Worm (Caenorhabditis elegans) whole organism, L4 larva: ENCODE results near the gene cyp-14A3.

Source experiments
- F26F4.8 ChIP-seq: fragments of 200-800 bp; sonication (Bioruptor generic); conservative IDR thresholded peaks from 2 replicates; pipeline ENCODE4 v1.3.6; 2022; ENCODE audit warnings: missing genetic modification characterization, missing compliant biosample characterization
- F49E8.2 ChIP-seq: sonication (generic microtip); optimal IDR thresholded peaks from 2 replicates; lab custom pipeline; 2016; ENCODE audit warnings: missing compliant biosample characterization, mild to moderate bottlenecking, missing genetic modification characterization, borderline replicate concordance
- R02D3.7 ChIP-seq: fragments of 150-350 bp; sonication (generic microtip); optimal IDR thresholded peaks from 3 replicates; lab custom pipeline; 2014; ENCODE audit warnings: missing biosample characterization, missing genetic modification characterization
- Y105C5A.15 ChIP-seq: fragments of 200-800 bp; sonication (Bioruptor generic); IDR thresholded peaks from 2 replicates; pipeline ENCODE4 v1.3.6; 2022; ENCODE audit warnings: missing genetic modification characterization, missing compliant biosample characterization
- Y5F2A.4 ChIP-seq: fragments of 200-800 bp; sonication (Bioruptor generic); optimal IDR thresholded peaks from 2 replicates; lab custom pipeline; 2018; ENCODE audit warnings: mild to moderate bottlenecking, missing genetic modification characterization, missing compliant biosample characterization
- ZK337.2 ChIP-seq: fragments of 200-800 bp; sonication (Bioruptor generic); IDR thresholded peaks from 2 replicates; pipeline ENCODE4 v1.3.6; 2022; ENCODE audit warnings: missing genetic modification reagents, missing genetic modification characterization, missing compliant biosample characterization
- aly-2 ChIP-seq: sonication (generic microtip); optimal IDR thresholded peaks from 2 replicates; lab custom pipeline; 2018; ENCODE audit warnings: missing biosample characterization, missing genetic modification characterization
- ama-1 ChIP-seq: fragments of 150-350 bp; optimal IDR thresholded peaks from 2 replicates; lab custom pipeline; 2014; ENCODE audit warnings: inconsistent platforms, mixed read lengths
- ceh-20 ChIP-seq: fragments of 200-800 bp; sonication (Bioruptor generic); IDR thresholded peaks from 2 replicates; pipeline ENCODE4 v1.3.6; 2022; ENCODE audit warnings: missing genetic modification reagents, missing genetic modification characterization, missing compliant biosample characterization
- ceh-82 ChIP-seq: sonication (generic microtip); optimal IDR thresholded peaks from 2 replicates; lab custom pipeline; 2017; ENCODE audit warnings: missing biosample characterization, missing genetic modification characterization
- ces-1 ChIP-seq: fragments of 150-350 bp; sonication (generic microtip); optimal IDR thresholded peaks from 4 replicates; lab custom pipeline; 2014; ENCODE audit warnings: missing biosample characterization, missing genetic modification reagents, missing genetic modification characterization
- daf-16 ChIP-seq, 3 experiments: sonication (generic microtip); optimal IDR thresholded peaks; 2 replicates each; lab custom pipeline; 2016 to 2017; ENCODE audit warnings: missing genetic modification characterization in 3 of 3, missing genetic modification reagents in 3 of 3, mild to moderate bottlenecking in 2 of 3, missing compliant biosample characterization in 2 of 3, missing biosample characterization in 1 of 3, moderate library complexity in 1 of 3
- dmd-6 ChIP-seq: fragments of 200-800 bp; sonication (Bioruptor generic); IDR thresholded peaks from 2 replicates; pipeline ENCODE4 v1.3.6; 2022; ENCODE audit warnings: missing genetic modification reagents, missing genetic modification characterization, missing compliant biosample characterization
- dmd-9 ChIP-seq: fragments of 200-800 bp; sonication (Bioruptor generic); IDR thresholded peaks from 2 replicates; pipeline ENCODE4 v1.3.6; 2022; ENCODE audit warnings: missing genetic modification reagents, missing genetic modification characterization, missing compliant biosample characterization
- duxl-1 ChIP-seq: sonication (generic microtip); optimal IDR thresholded peaks from 2 replicates; lab custom pipeline; 2016; ENCODE audit warnings: mild to moderate bottlenecking, missing genetic modification characterization, moderate library complexity, missing compliant biosample characterization; ENCODE audit not compliant: poor library complexity
- egl-27 ChIP-seq: sonication (generic microtip); optimal IDR thresholded peaks from 3 replicates; lab custom pipeline; 2017; ENCODE audit warnings: missing biosample characterization, missing genetic modification reagents, missing genetic modification characterization
- egl-43 ChIP-seq: fragments of 200-800 bp; sonication (Bioruptor generic); IDR thresholded peaks from 2 replicates; pipeline ENCODE4 v1.3.6; 2022; ENCODE audit warnings: missing genetic modification reagents, missing genetic modification characterization, missing compliant biosample characterization
- fkh-10 ChIP-seq: fragments of 150-350 bp; optimal IDR thresholded peaks from 2 replicates; lab custom pipeline; 2014; ENCODE audit warnings: missing biosample characterization, missing genetic modification reagents, missing genetic modification characterization
- hlh-11 ChIP-seq: fragments of 200-800 bp; sonication (Bioruptor generic); optimal IDR thresholded peaks from 2 replicates; lab custom pipeline; 2018; ENCODE audit warnings: mild to moderate bottlenecking, missing genetic modification characterization, missing compliant biosample characterization
- hmg-1.1 ChIP-seq: fragments of 200-800 bp; sonication (Bioruptor generic); IDR thresholded peaks from 2 replicates; pipeline ENCODE4 v1.3.6; 2022; ENCODE audit warnings: missing genetic modification reagents, missing genetic modification characterization, missing compliant biosample characterization
- lim-7 ChIP-seq: fragments of 200-800 bp; sonication (Bioruptor generic); IDR thresholded peaks from 2 replicates; pipeline ENCODE4 v1.3.6; 2022; ENCODE audit warnings: missing genetic modification characterization, missing compliant biosample characterization
- lsy-2 ChIP-seq, 2 experiments: fragments of 150-350 bp in 1 of 2; sonication (generic microtip) in 1 of 2; optimal IDR thresholded peaks; 2 replicates each; lab custom pipeline; 2014 to 2017; ENCODE audit warnings: missing biosample characterization in 2 of 2, missing genetic modification characterization in 2 of 2
- madf-5 ChIP-seq, 2 experiments: fragments of 200-800 bp; sonication (Bioruptor generic); IDR thresholded peaks; 2 replicates each; pipeline ENCODE4 v1.3.6; 2022; ENCODE audit warnings: missing compliant biosample characterization in 2 of 2, missing genetic modification characterization in 2 of 2
- madf-9 ChIP-seq: fragments of 200-800 bp; sonication (Bioruptor generic); conservative IDR thresholded peaks from 2 replicates; pipeline ENCODE4 v1.3.6; 2022; ENCODE audit warnings: missing genetic modification reagents, missing genetic modification characterization, missing compliant biosample characterization
- mxl-2 ChIP-seq: fragments of 200-800 bp; sonication (Bioruptor generic); conservative IDR thresholded peaks from 2 replicates; pipeline ENCODE4 v1.3.6; 2022; ENCODE audit warnings: missing genetic modification reagents, missing genetic modification characterization, missing compliant biosample characterization
- mxl-3 ChIP-seq: fragments of 200-800 bp; sonication (Bioruptor generic); optimal IDR thresholded peaks from 2 replicates; lab custom pipeline; 2018; ENCODE audit warnings: mild to moderate bottlenecking, missing genetic modification characterization, missing compliant biosample characterization
- nhr-28 ChIP-seq: fragments of 150-350 bp; optimal IDR thresholded peaks from 2 replicates; lab custom pipeline; 2014; ENCODE audit warnings: missing biosample characterization, missing genetic modification characterization
- nhr-42 ChIP-seq: fragments of 200-800 bp; sonication (Bioruptor generic); IDR thresholded peaks from 2 replicates; pipeline ENCODE4 v1.3.6; 2022; ENCODE audit warnings: missing genetic modification characterization, missing compliant biosample characterization
- nhr-48 ChIP-seq: sonication (generic microtip); optimal IDR thresholded peaks from 2 replicates; lab custom pipeline; 2016; ENCODE audit warnings: mild to moderate bottlenecking, missing genetic modification characterization, missing compliant biosample characterization
- nhr-6 ChIP-seq: fragments of 150-350 bp; optimal IDR thresholded peaks from 2 replicates; lab custom pipeline; 2014; ENCODE audit warnings: missing biosample characterization, missing genetic modification characterization
- pha-4 ChIP-seq, 2 experiments: fragments of 150-350 bp in 1 of 2; fragments of 200-800 bp in 1 of 2; sonication (Bioruptor generic) in 1 of 2; IDR thresholded peaks in 1 of 2; optimal IDR thresholded peaks in 1 of 2; 2 replicates each; pipeline versions ENCODE4 v1.3.6 to Lab custom; 2014 to 2022; ENCODE audit warnings: missing genetic modification characterization in 2 of 2, missing genetic modification reagents in 2 of 2, missing biosample characterization in 1 of 2, missing compliant biosample characterization in 1 of 2
- pqm-1 ChIP-seq: sonication (generic microtip); optimal IDR thresholded peaks from 2 replicates; lab custom pipeline; 2017; ENCODE audit warnings: missing biosample characterization, missing genetic modification characterization
- snpc-1.2 ChIP-seq: fragments of 200-800 bp; sonication (Bioruptor generic); IDR thresholded peaks from 2 replicates; pipeline ENCODE4 v1.3.6; 2022; ENCODE audit warnings: missing genetic modification reagents, missing genetic modification characterization, missing compliant biosample characterization
- spr-3 ChIP-seq: fragments of 200-800 bp; sonication (Bioruptor generic); optimal IDR thresholded peaks from 2 replicates; lab custom pipeline; 2018; ENCODE audit warnings: mild to moderate bottlenecking, missing genetic modification characterization, missing compliant biosample characterization
- vab-7 ChIP-seq: fragments of 200-800 bp; sonication (Bioruptor generic); IDR thresholded peaks from 2 replicates; pipeline ENCODE4 v1.3.6; 2022; ENCODE audit warnings: missing genetic modification reagents, missing genetic modification characterization, missing compliant biosample characterization
- zfp-3 ChIP-seq: fragments of 200-800 bp; sonication (Bioruptor generic); conservative IDR thresholded peaks from 2 replicates; pipeline ENCODE4 v1.3.6; 2022; ENCODE audit warnings: missing genetic modification reagents, missing genetic modification characterization, missing compliant biosample characterization
- ztf-7 ChIP-seq: fragments of 150-350 bp; optimal IDR thresholded peaks from 2 replicates; lab custom pipeline; 2014; ENCODE audit warnings: missing biosample characterization, missing genetic modification characterization

Gene cyp-14A3

ce11 chrX:13286533-13286932 is 12.5 kb upstream of the cyp-14A3 start, which contains the start of gene R04D3.2:
TSS of gene R04D3.2 (minus strand) at chrX:13286633.
- no peak for TF ChIP-seq dmd-9 (GFP tag; lab: Robert Waterston, UW)
- no peak for TF ChIP-seq hlh-11
- TF ChIP-seq ces-1 (GFP tag; lab: Kevin White, UChicago), result no peak
- no peak for TF ChIP-seq madf-9
- TF ChIP-seq mxl-2 (GFP tag; lab: Robert Waterston, UW), result no peak
- no peak for TF ChIP-seq aly-2 (tag; lab: Kevin White, UChicago)
- TF ChIP-seq Y5F2A.4, result no peak
- TF ChIP-seq egl-27 (tag; lab: Kevin White, UChicago), result no peak
- no peak for TF ChIP-seq ZK337.2 (GFP tag; lab: Robert Waterston, UW)
- no peak for TF ChIP-seq ama-1 (lab: Kevin White, UChicago)
- no peak for TF ChIP-seq spr-3
- TF ChIP-seq mxl-3 (GFP tag; lab: Kevin White, UChicago), result no peak
- TF ChIP-seq lsy-2 (tag; optimal IDR thresholded peaks at IDR 0.05; lab: Kevin White, UChicago), result no peak
- no peak for TF ChIP-seq nhr-6 (tag; lab: Kevin White, UChicago)
- no peak for TF ChIP-seq F26F4.8 (GFP tag; lab: Robert Waterston, UW)

ce11 chrX:13284618-13285017 is 10.6 kb upstream of the cyp-14A3 start:
- TF ChIP-seq lim-7 (GFP tag; lab: Robert Waterston, UW) (peak; percentile 78), Y105C5A.15 (0 out of 2 replicates have a peak, but pooled peaks have one; percentile 37), vab-7 (GFP tag; lab: Robert Waterston, UW) (0 out of 2 replicates have a peak, but pooled peaks have one; percentile 61), R02D3.7 (tag; lab: Kevin White, UChicago) (no peak), zfp-3 (0 out of 2 replicates have a peak, but pooled peaks have one; percentile 23), snpc-1.2 (GFP tag; lab: Robert Waterston, UW) (0 out of 2 replicates have a peak, but pooled peaks have one; percentile 37), nhr-42 (GFP tag; lab: Robert Waterston, UW) (0 out of 2 replicates have a peak, but pooled peaks have one; percentile 13), F26F4.8 (GFP tag; lab: Robert Waterston, UW) (peak; percentile 72; the same call in 1 of the 2 replicates), duxl-1 (peak; percentile 19), nhr-48 (tag; lab: Kevin White, UChicago) (peak; percentile 16), nhr-28 (tag; lab: Kevin White, UChicago) (no peak), ZK337.2 (GFP tag; lab: Robert Waterston, UW) (no peak), mxl-2 (GFP tag; lab: Robert Waterston, UW) (no peak), fkh-10 (GFP tag; lab: Kevin White, UChicago) (no peak), dmd-6 (peak; percentile 17; the same call in 1 of the 2 replicates), egl-43 (GFP tag; lab: Robert Waterston, UW) (peak; percentile 81), pqm-1 (tag; lab: Kevin White, UChicago) (no peak), ceh-82 (no peak), daf-16 (GFP tag; optimal IDR thresholded peaks at IDR 0.05; lab: Kevin White, UChicago) (peak in 1 of 2 experiments; percentile 52), daf-16 (tag; optimal IDR thresholded peaks at IDR 0.05; lab: Kevin White, UChicago) (peak; percentile 17), ztf-7 (tag; lab: Kevin White, UChicago) (no peak), hmg-1.1 (GFP tag; lab: Robert Waterston, UW) (peak; percentile 15; the same call in 1 of the 2 replicates), F49E8.2 (tag; lab: Kevin White, UChicago) (no peak), madf-5 (GFP tag; IDR thresholded peaks at IDR 0.05; lab: Robert Waterston, UW) (peak in 1 of 2 experiments; percentile 58; a peak in 1 of 4 replicates), pha-4 (GFP tag; IDR thresholded peaks at IDR 0.05; lab: Robert Waterston, UW) (peak; percentile 73), pha-4 (tag; optimal IDR thresholded peaks at IDR 0.05; lab: Kevin White, UChicago) (no peak)

- TF ChIP-seq nhr-28 (tag; lab: Kevin White, UChicago) (peak; percentile 38), daf-16 (GFP tag; optimal IDR thresholded peaks at IDR 0.05; lab: Kevin White, UChicago) (no peak), daf-16 (tag; optimal IDR thresholded peaks at IDR 0.05; lab: Kevin White, UChicago) (peak; percentile 91), zfp-3 (no peak), ceh-20 (no peak)
Measured at ce11 chrX:13284091-13284490, 10.1 kb upstream of the cyp-14A3 start, which contains the start of gene cyp-14A4. TSS of gene cyp-14A4 (minus strand) at chrX:13284197.
